Worm (Caenorhabditis elegans) whole organism, L4/young adult: Measurements from ENCODE around the gene hosl-1.

Experiments
- W03F9.2 ChIP-seq: fragments of 150-350 bp; optimal IDR thresholded peaks from 2 replicates; lab custom pipeline; 2014; ENCODE audit warnings: missing biosample characterization, missing genetic modification characterization
- dao-5 ChIP-seq: sonication (generic microtip); optimal IDR thresholded peaks from 2 replicates; lab custom pipeline; 2016; ENCODE audit warnings: missing genotype, missing genetic modification characterization, moderate library complexity, missing compliant biosample characterization
- him-1 ChIP-seq: sonication (generic microtip); optimal IDR thresholded peaks from 2 replicates; lab custom pipeline; 2016; ENCODE audit warnings: missing genotype, missing genetic modification reagents, missing genetic modification characterization, missing compliant biosample characterization

The hosl-1 gene

ce11 chrX:4658303-4658702 lies 21.4 kb downstream of the hosl-1 start:
- TF ChIP-seq him-1 (tag; lab: Kevin White, UChicago), result no peak

ce11 chrX:4658706-4659105 lies 21.8 kb downstream of the hosl-1 start:
- no peak for TF ChIP-seq W03F9.2 (tag; lab: Kevin White, UChicago)

ce11 chrX:4660268-4660880 lies 23.5 kb downstream of the hosl-1 start, which contains the start of gene nhr-45:
Gene nhr-45, minus strand, starts transcription at chrX:4660318.
- TF ChIP-seq him-1 (tag; lab: Kevin White, UChicago), result no peak
- no peak for TF ChIP-seq dao-5 (tag; lab: Kevin White, UChicago)
- TF ChIP-seq W03F9.2 (tag; lab: Kevin White, UChicago), result no peak

ce11 chrX:4662293-4662825 lies 25.4 kb downstream of the hosl-1 start:
- TF ChIP-seq W03F9.2 (tag; lab: Kevin White, UChicago) (no peak), dao-5 (tag; lab: Kevin White, UChicago) (no peak), him-1 (tag; lab: Kevin White, UChicago) (no peak)

- TF ChIP-seq him-1 (tag; lab: Kevin White, UChicago) (no peak), W03F9.2 (tag; lab: Kevin White, UChicago) (no peak), dao-5 (tag; lab: Kevin White, UChicago) (no peak)
Observed at ce11 chrX:4662964-4663684, 26.2 kb downstream of the hosl-1 start.

- no peak for TF ChIP-seq him-1 (tag; lab: Kevin White, UChicago)
- no peak for TF ChIP-seq W03F9.2 (tag; lab: Kevin White, UChicago)
- no peak for TF ChIP-seq dao-5 (tag; lab: Kevin White, UChicago)
Observed at ce11 chrX:4664649-4665048, 27.7 kb downstream of the hosl-1 start.

- TF ChIP-seq W03F9.2 (tag; lab: Kevin White, UChicago) (no peak), him-1 (tag; lab: Kevin White, UChicago) (no peak), dao-5 (tag; lab: Kevin White, UChicago) (no peak)
Observed at ce11 chrX:4667788-4668187, 30.9 kb downstream of the hosl-1 start, which contains the start of gene mfsd-12. Gene mfsd-12, plus strand, starts transcription at chrX:4668088.

- TF ChIP-seq him-1 (tag; lab: Kevin White, UChicago) (no peak), W03F9.2 (tag; lab: Kevin White, UChicago) (no peak), dao-5 (tag; lab: Kevin White, UChicago) (no peak)
Observed at ce11 chrX:4671837-4672236, 34.9 kb downstream of the hosl-1 start.

ce11 chrX:4673165-4673756 lies 36.3 kb downstream of the hosl-1 start, which contains the start of gene tmem-135:
Gene tmem-135, plus strand, starts transcription at chrX:4673706.
- TF ChIP-seq dao-5 (tag; lab: Kevin White, UChicago), result no peak
- TF ChIP-seq him-1 (tag; lab: Kevin White, UChicago), result no peak
- no peak for TF ChIP-seq W03F9.2 (tag; lab: Kevin White, UChicago)

- no peak for TF ChIP-seq him-1 (tag; lab: Kevin White, UChicago)
- no peak for TF ChIP-seq dao-5 (tag; lab: Kevin White, UChicago)
- no peak for TF ChIP-seq W03F9.2 (tag; lab: Kevin White, UChicago)
Observed at ce11 chrX:4676702-4677101, 39.8 kb downstream of the hosl-1 start.

ce11 chrX:4678029-4678428 lies 41.1 kb downstream of the hosl-1 start, which contains the start of gene flp-11:
Gene flp-11, minus strand, starts transcription at chrX:4678129.
- no peak for TF ChIP-seq W03F9.2 (tag; lab: Kevin White, UChicago)
- TF ChIP-seq him-1 (tag; lab: Kevin White, UChicago), result no peak
- TF ChIP-seq dao-5 (tag; lab: Kevin White, UChicago), result no peak

- TF ChIP-seq W03F9.2 (tag; lab: Kevin White, UChicago), result no peak
- TF ChIP-seq dao-5 (tag; lab: Kevin White, UChicago), result no peak
- no peak for TF ChIP-seq him-1 (tag; lab: Kevin White, UChicago)
Observed at ce11 chrX:4682616-4683015, 45.7 kb downstream of the hosl-1 start, which contains the start of gene K02G10.15. Gene K02G10.15, minus strand, starts transcription at chrX:4682716.

- TF ChIP-seq him-1 (tag; lab: Kevin White, UChicago) (no peak), dao-5 (tag; lab: Kevin White, UChicago) (no peak), W03F9.2 (tag; lab: Kevin White, UChicago) (no peak)
Observed at ce11 chrX:4685579-4685978, 48.7 kb downstream of the hosl-1 start.
